Worm (Caenorhabditis elegans) whole organism, early embryonic: ENCODE results near the gene idpp-15.

Experiments used
- B0310.2 ChIP-seq: sonication (generic microtip); optimal IDR thresholded peaks from 2 replicates; lab custom pipeline; 2016; ENCODE audit warnings: mild to moderate bottlenecking, missing genetic modification characterization, missing compliant biosample characterization
- F13C5.2 ChIP-seq: sonication (generic microtip); optimal IDR thresholded peaks from 2 replicates; lab custom pipeline; 2017; ENCODE audit warnings: mild to moderate bottlenecking, missing genetic modification characterization, inconsistent platforms, missing compliant biosample characterization
- aly-1 ChIP-seq: sonication (generic microtip); optimal IDR thresholded peaks from 2 replicates; lab custom pipeline; 2016; ENCODE audit warnings: missing genetic modification characterization, missing compliant biosample characterization
- ama-1 ChIP-seq: fragments of 150-350 bp; optimal IDR thresholded peaks from 2 replicates; lab custom pipeline; 2014
- ceh-13 ChIP-seq: fragments of 200-800 bp; sonication (Bioruptor generic); optimal IDR thresholded peaks from 2 replicates; lab custom pipeline; 2018; ENCODE audit warnings: mild to moderate bottlenecking, missing genetic modification characterization, missing compliant biosample characterization
- ceh-36 ChIP-seq: sonication (generic microtip); optimal IDR thresholded peaks from 2 replicates; lab custom pipeline; 2016; ENCODE audit warnings: missing genetic modification characterization, inconsistent platforms, missing compliant biosample characterization
- ets-7 ChIP-seq: sonication (generic microtip); optimal IDR thresholded peaks from 2 replicates; lab custom pipeline; 2016; ENCODE audit warnings: missing genotype, missing genetic modification characterization, missing compliant biosample characterization
- flt-1 ChIP-seq: fragments of 200-800 bp; sonication (Bioruptor generic); IDR thresholded peaks from 2 replicates; pipeline ENCODE4 v1.3.6; 2022; ENCODE audit warnings: missing genetic modification characterization, missing compliant biosample characterization
- hmbx-1 ChIP-seq: sonication (generic microtip); optimal IDR thresholded peaks from 2 replicates; lab custom pipeline; 2016; ENCODE audit warnings: mild to moderate bottlenecking, missing genetic modification characterization, missing compliant biosample characterization
- hmg-4 ChIP-seq: fragments of 200-800 bp; sonication (Bioruptor generic); optimal IDR thresholded peaks from 2 replicates; lab custom pipeline; 2018; ENCODE audit warnings: mild to moderate bottlenecking, missing genetic modification characterization, missing compliant biosample characterization
- hnd-1 ChIP-seq: sonication (generic microtip); optimal IDR thresholded peaks from 2 replicates; lab custom pipeline; 2016; ENCODE audit warnings: missing genetic modification characterization, missing compliant biosample characterization
- pes-1 ChIP-seq: fragments of 200-800 bp; sonication (Bioruptor generic); IDR thresholded peaks from 2 replicates; pipeline ENCODE4 v1.3.6; 2022; ENCODE audit warnings: missing genetic modification reagents, missing genetic modification characterization, missing compliant biosample characterization
- scrt-1 ChIP-seq: fragments of 200-800 bp; sonication (Bioruptor generic); IDR thresholded peaks from 2 replicates; pipeline ENCODE4 v1.3.6; 2022; ENCODE audit warnings: missing genetic modification characterization, missing compliant biosample characterization
- sea-1 ChIP-seq: fragments of 200-800 bp; sonication (Bioruptor generic); conservative IDR thresholded peaks from 2 replicates; pipeline ENCODE4 v1.3.6; 2022; ENCODE audit warnings: missing genetic modification characterization, missing compliant biosample characterization
- tbx-11 ChIP-seq: fragments of 200-800 bp; sonication (Bioruptor generic); IDR thresholded peaks from 2 replicates; pipeline ENCODE4 v1.3.6; 2022; ENCODE audit warnings: missing genetic modification characterization, missing compliant biosample characterization
- tbx-37 ChIP-seq: fragments of 200-800 bp; sonication (Bioruptor generic); conservative IDR thresholded peaks from 2 replicates; pipeline ENCODE4 v1.3.6; 2022; ENCODE audit warnings: missing genetic modification reagents, missing genetic modification characterization, missing compliant biosample characterization
- tra-4 ChIP-seq: sonication (generic microtip); optimal IDR thresholded peaks from 2 replicates; lab custom pipeline; 2017; ENCODE audit warnings: missing genetic modification characterization, missing compliant biosample characterization

Gene idpp-15

ce11 chrIII:8551705-8552104, 26.8 kb downstream of the idpp-15 start:
- no peak for TF ChIP-seq B0310.2 (tag; lab: Kevin White, UChicago)
- TF ChIP-seq F13C5.2 (tag; lab: Kevin White, UChicago) = no peak
- no peak for TF ChIP-seq tra-4 (tag; lab: Kevin White, UChicago)
- no peak for TF ChIP-seq hmbx-1 (tag; lab: Kevin White, UChicago)
- TF ChIP-seq tbx-37 = no peak
- TF ChIP-seq hnd-1 (tag; lab: Kevin White, UChicago) = no peak
- no peak for TF ChIP-seq ceh-36 (tag; lab: Kevin White, UChicago)
- TF ChIP-seq scrt-1 (GFP tag; lab: Robert Waterston, UW) = no peak
- TF ChIP-seq flt-1 (GFP tag; lab: Robert Waterston, UW) = no peak
- no peak for TF ChIP-seq ceh-13 (GFP tag; lab: Kevin White, UChicago)
- TF ChIP-seq tbx-11 (GFP tag; lab: Robert Waterston, UW) = no peak
- TF ChIP-seq pes-1 (GFP tag; lab: Robert Waterston, UW) = no peak
- TF ChIP-seq ama-1 (lab: Kevin White, UChicago) = no peak
- TF ChIP-seq sea-1 (GFP tag; lab: Robert Waterston, UW) = no peak
- TF ChIP-seq aly-1 (tag; lab: Kevin White, UChicago) = no peak

- no peak for TF ChIP-seq scrt-1 (GFP tag; lab: Robert Waterston, UW)
- no peak for TF ChIP-seq aly-1 (tag; lab: Kevin White, UChicago)
- no peak for TF ChIP-seq hmbx-1 (tag; lab: Kevin White, UChicago)
- TF ChIP-seq tbx-11 (GFP tag; lab: Robert Waterston, UW) = no peak
- no peak for TF ChIP-seq tra-4 (tag; lab: Kevin White, UChicago)
- no peak for TF ChIP-seq flt-1 (GFP tag; lab: Robert Waterston, UW)
- no peak for TF ChIP-seq sea-1 (GFP tag; lab: Robert Waterston, UW)
- TF ChIP-seq tbx-37 = no peak
- TF ChIP-seq hmg-4 (GFP tag; lab: Kevin White, UChicago) = no peak
- no peak for TF ChIP-seq ets-7 (tag; lab: Kevin White, UChicago)
- no peak for TF ChIP-seq pes-1 (GFP tag; lab: Robert Waterston, UW)
- TF ChIP-seq ama-1 (lab: Kevin White, UChicago) = no peak
- TF ChIP-seq B0310.2 (tag; lab: Kevin White, UChicago) = no peak
- no peak for TF ChIP-seq ceh-13 (GFP tag; lab: Kevin White, UChicago)
- TF ChIP-seq ceh-36 (tag; lab: Kevin White, UChicago) = no peak
- no peak for TF ChIP-seq F13C5.2 (tag; lab: Kevin White, UChicago)
These were observed 27.3 kb downstream of the idpp-15 start, which contains the start of gene C02D5.4 for ce11 chrIII:8552125-8552524. Gene C02D5.4 (plus strand): TSS chrIII:8552165.

ce11 chrIII:8554472-8554871, 29.6 kb downstream of the idpp-15 start, which contains the start of gene gsto-2:
Gene gsto-2 (plus strand): TSS chrIII:8554772.
- TF ChIP-seq ceh-13 (GFP tag; lab: Kevin White, UChicago) (no peak), tbx-11 (GFP tag; lab: Robert Waterston, UW) (no peak), F13C5.2 (tag; lab: Kevin White, UChicago) (no peak), scrt-1 (GFP tag; lab: Robert Waterston, UW) (no peak), aly-1 (tag; lab: Kevin White, UChicago) (no peak), hmg-4 (GFP tag; lab: Kevin White, UChicago) (no peak), ceh-36 (tag; lab: Kevin White, UChicago) (no peak), tra-4 (tag; lab: Kevin White, UChicago) (no peak), flt-1 (GFP tag; lab: Robert Waterston, UW) (no peak), B0310.2 (tag; lab: Kevin White, UChicago) (no peak), pes-1 (GFP tag; lab: Robert Waterston, UW) (no peak), ama-1 (lab: Kevin White, UChicago) (no peak), ets-7 (tag; lab: Kevin White, UChicago) (no peak)

DNA sequence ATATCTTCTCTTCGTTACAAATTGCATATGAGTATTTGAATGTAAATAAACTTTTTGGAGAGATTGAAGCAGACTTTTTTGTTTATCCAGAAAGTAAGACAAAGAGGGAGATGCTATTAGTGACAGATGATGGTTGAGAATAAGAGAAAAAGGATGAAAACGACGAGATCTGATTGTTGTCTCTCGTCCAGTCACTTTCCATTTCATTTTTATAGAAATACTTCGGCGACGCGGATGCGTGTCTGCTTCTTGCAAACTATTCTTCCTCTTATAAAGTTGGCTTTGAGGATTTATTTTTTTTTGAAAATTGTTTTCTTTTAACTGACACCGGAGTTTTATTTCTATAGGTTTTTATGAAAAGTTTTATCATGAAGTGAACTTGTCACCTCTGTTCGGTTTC, 30.8 kb downstream of the idpp-15 start:
- no peak for TF ChIP-seq tbx-37
- TF ChIP-seq ama-1 (lab: Kevin White, UChicago) = no peak
- TF ChIP-seq hmbx-1 (tag; lab: Kevin White, UChicago) = no peak
- no peak for TF ChIP-seq ceh-36 (tag; lab: Kevin White, UChicago)
- TF ChIP-seq sea-1 (GFP tag; lab: Robert Waterston, UW) = no peak
- no peak for TF ChIP-seq flt-1 (GFP tag; lab: Robert Waterston, UW)
- no peak for TF ChIP-seq pes-1 (GFP tag; lab: Robert Waterston, UW)

DNA sequence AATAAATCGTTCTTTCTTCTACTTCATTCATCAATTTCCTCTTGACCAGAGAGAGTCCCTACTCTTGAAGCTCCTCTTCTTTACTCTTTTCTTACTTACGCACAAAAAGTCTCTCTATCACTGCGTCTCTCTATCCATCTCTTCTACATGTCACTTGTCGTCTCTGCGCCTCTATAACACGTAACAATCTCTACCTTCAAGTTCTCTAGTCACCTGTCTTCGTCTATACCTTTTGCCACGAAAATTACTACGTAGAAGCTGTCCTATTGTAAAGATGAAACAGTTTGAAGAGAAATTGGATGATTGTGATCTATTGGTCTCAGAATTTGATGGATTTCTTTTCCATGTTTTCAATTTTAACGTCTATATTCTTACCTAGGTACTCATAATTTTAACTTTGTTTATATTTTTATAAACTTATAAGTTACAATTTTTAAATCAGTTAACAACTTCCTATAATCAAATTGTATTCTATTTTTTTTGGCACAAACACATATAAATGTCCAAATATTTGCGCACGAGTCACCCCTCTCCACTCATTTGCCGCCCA, 32.0 kb downstream of the idpp-15 start, which contains the start of gene C02D5.2:
Gene C02D5.2, plus strand, starts transcription at position 500 of the 550 bp plus-strand sequence.
- no peak for TF ChIP-seq aly-1 (tag; lab: Kevin White, UChicago)
- no peak for TF ChIP-seq tra-4 (tag; lab: Kevin White, UChicago)
- TF ChIP-seq pes-1 (GFP tag; lab: Robert Waterston, UW) = no peak
- TF ChIP-seq hnd-1 (tag; lab: Kevin White, UChicago) = no peak
- TF ChIP-seq ceh-13 (GFP tag; lab: Kevin White, UChicago) = no peak
- no peak for TF ChIP-seq sea-1 (GFP tag; lab: Robert Waterston, UW)
- TF ChIP-seq ceh-36 (tag; lab: Kevin White, UChicago) = no peak
- TF ChIP-seq hmg-4 (GFP tag; lab: Kevin White, UChicago) = no peak
- no peak for TF ChIP-seq tbx-37
- no peak for TF ChIP-seq B0310.2 (tag; lab: Kevin White, UChicago)
- TF ChIP-seq hmbx-1 (tag; lab: Kevin White, UChicago) = no peak
- no peak for TF ChIP-seq ets-7 (tag; lab: Kevin White, UChicago)
- TF ChIP-seq flt-1 (GFP tag; lab: Robert Waterston, UW) = no peak
- TF ChIP-seq tbx-11 (GFP tag; lab: Robert Waterston, UW) = no peak
- no peak for TF ChIP-seq F13C5.2 (tag; lab: Kevin White, UChicago)
- no peak for TF ChIP-seq ama-1 (lab: Kevin White, UChicago)
- TF ChIP-seq scrt-1 (GFP tag; lab: Robert Waterston, UW) = no peak

- no peak for TF ChIP-seq scrt-1 (GFP tag; lab: Robert Waterston, UW)
- no peak for TF ChIP-seq tra-4 (tag; lab: Kevin White, UChicago)
- no peak for TF ChIP-seq tbx-37
- no peak for TF ChIP-seq hnd-1 (tag; lab: Kevin White, UChicago)
- TF ChIP-seq pes-1 (GFP tag; lab: Robert Waterston, UW) = no peak
- no peak for TF ChIP-seq flt-1 (GFP tag; lab: Robert Waterston, UW)
- TF ChIP-seq tbx-11 (GFP tag; lab: Robert Waterston, UW) = no peak
- no peak for TF ChIP-seq sea-1 (GFP tag; lab: Robert Waterston, UW)
- TF ChIP-seq ceh-13 (GFP tag; lab: Kevin White, UChicago) = no peak
- no peak for TF ChIP-seq ets-7 (tag; lab: Kevin White, UChicago)
- TF ChIP-seq aly-1 (tag; lab: Kevin White, UChicago) = no peak
- TF ChIP-seq F13C5.2 (tag; lab: Kevin White, UChicago) = no peak
- TF ChIP-seq ama-1 (lab: Kevin White, UChicago) = no peak
- TF ChIP-seq hmbx-1 (tag; lab: Kevin White, UChicago) = no peak
- TF ChIP-seq ceh-36 (tag; lab: Kevin White, UChicago) = no peak
- no peak for TF ChIP-seq B0310.2 (tag; lab: Kevin White, UChicago)
- no peak for TF ChIP-seq hmg-4 (GFP tag; lab: Kevin White, UChicago)
These were observed 35.5 kb downstream of the idpp-15 start for ce11 chrIII:8560398-8560797.
